Worm (Caenorhabditis elegans) whole organism, L1 larva: ENCODE data around the gene Y41D4B.15.

Experiments
- C34B4.2 ChIP-seq: sonication (generic microtip); optimal IDR thresholded peaks from 2 replicates; lab custom pipeline; 2017; ENCODE audit warnings: mild to moderate bottlenecking, missing genetic modification characterization, missing compliant biosample characterization
- aha-1 ChIP-seq: fragments of 150-350 bp; optimal IDR thresholded peaks from 2 replicates; lab custom pipeline; 2014; ENCODE audit warnings: missing biosample characterization, missing genetic modification characterization
- alr-1 ChIP-seq: fragments of 200-800 bp; sonication (Bioruptor generic); optimal IDR thresholded peaks from 2 replicates; lab custom pipeline; 2018; ENCODE audit warnings: borderline replicate concordance, mild to moderate bottlenecking, missing genetic modification characterization, missing compliant biosample characterization
- aly-2 ChIP-seq: fragments of 150-350 bp; optimal IDR thresholded peaks from 2 replicates; lab custom pipeline; 2014; ENCODE audit warnings: missing biosample characterization, missing genetic modification characterization
- ama-1 ChIP-seq: fragments of 150-350 bp; optimal IDR thresholded peaks from 2 replicates; lab custom pipeline; 2014
- ceh-8 ChIP-seq: fragments of 200-800 bp; sonication (Bioruptor generic); optimal IDR thresholded peaks from 2 replicates; lab custom pipeline; 2018; ENCODE audit warnings: mild to moderate bottlenecking, missing genetic modification characterization, moderate library complexity, missing compliant biosample characterization
- ceh-82 ChIP-seq, 3 experiments: fragments of 150-350 bp in 1 of 3; sonication (generic microtip) in 2 of 3; optimal IDR thresholded peaks; 2 replicates each; lab custom pipeline; 2014 to 2017; ENCODE audit warnings: missing biosample characterization in 3 of 3, missing genetic modification characterization in 3 of 3
- dpl-1 ChIP-seq, 3 experiments: fragments of 150-350 bp in 2 of 3; sonication (generic microtip) in 1 of 3; optimal IDR thresholded peaks; 2 replicates each; lab custom pipeline; 2014 to 2017; ENCODE audit warnings: missing biosample characterization in 3 of 3, missing genetic modification characterization in 3 of 3, missing genetic modification reagents in 3 of 3
- efl-1 ChIP-seq, 4 experiments: fragments of 150-350 bp; optimal IDR thresholded peaks in 3 of 4; peaks in 1 of 4; 1 replicate in 1 of 4; 2 replicates in 3 of 4; lab custom pipeline; 2014; ENCODE audit warnings: missing biosample characterization in 2 of 4, missing genetic modification characterization in 2 of 4, missing genetic modification reagents in 2 of 4
- elt-2 ChIP-seq: sonication (generic microtip); optimal IDR thresholded peaks from 2 replicates; lab custom pipeline; 2016; ENCODE audit warnings: missing genetic modification characterization, mild to moderate bottlenecking, inconsistent platforms, missing compliant biosample characterization, missing genetic modification reagents
- elt-3 ChIP-seq, 6 experiments: fragments of 150-350 bp in 1 of 6; sonication (generic microtip); optimal IDR thresholded peaks; 2 replicates each; lab custom pipeline; 2017 to 2018; ENCODE audit warnings: missing biosample characterization in 6 of 6, missing genetic modification characterization in 6 of 6, inconsistent platforms in 1 of 6
- ets-5 ChIP-seq: fragments of 200-800 bp; sonication (Bioruptor generic); IDR thresholded peaks from 2 replicates; pipeline ENCODE4 v1.3.6; 2022; ENCODE audit warnings: missing genetic modification characterization, missing compliant biosample characterization
- fos-1 ChIP-seq: fragments of 150-350 bp; optimal IDR thresholded peaks from 2 replicates; lab custom pipeline; 2014; ENCODE audit warnings: missing biosample characterization, missing genetic modification characterization
- isw-1 ChIP-seq: fragments of 200-800 bp; sonication (Bioruptor generic); IDR thresholded peaks from 2 replicates; pipeline ENCODE4 v1.3.6; 2022; ENCODE audit warnings: missing genetic modification characterization, missing compliant biosample characterization
- jun-1 ChIP-seq: fragments of 150-350 bp; optimal IDR thresholded peaks from 2 replicates; lab custom pipeline; 2014; ENCODE audit warnings: missing biosample characterization, missing genetic modification reagents, missing genetic modification characterization
- lin-14 ChIP-seq: fragments of 200-800 bp; sonication (Bioruptor generic); optimal IDR thresholded peaks from 2 replicates; lab custom pipeline; 2018; ENCODE audit warnings: mild to moderate bottlenecking, missing genetic modification characterization, moderate library complexity, missing compliant biosample characterization
- lin-15B ChIP-seq: fragments of 150-350 bp; sonication (generic microtip); optimal IDR thresholded peaks from 3 replicates; lab custom pipeline; 2014; ENCODE audit warnings: missing biosample characterization, missing genetic modification characterization
- lin-35 ChIP-seq, 2 experiments: fragments of 150-350 bp; optimal IDR thresholded peaks; 2 replicates each; lab custom pipeline; 2014; ENCODE audit warnings: missing biosample characterization in 2 of 2, missing genetic modification characterization in 2 of 2, missing genetic modification reagents in 2 of 2
- lsy-2 ChIP-seq, 2 experiments: fragments of 150-350 bp; optimal IDR thresholded peaks; 2 replicates each; lab custom pipeline; 2014; ENCODE audit warnings: missing biosample characterization in 2 of 2, missing genetic modification characterization in 2 of 2
- mdl-1 ChIP-seq, 2 experiments: fragments of 150-350 bp; optimal IDR thresholded peaks; 2 replicates each; lab custom pipeline; 2014 to 2017; ENCODE audit warnings: missing biosample characterization in 2 of 2, missing genetic modification characterization in 2 of 2, inconsistent platforms in 1 of 2
- mef-2 ChIP-seq: fragments of 150-350 bp; optimal IDR thresholded peaks from 2 replicates; lab custom pipeline; 2014; ENCODE audit warnings: missing biosample characterization, missing genetic modification characterization
- nhr-11 ChIP-seq: fragments of 150-350 bp; optimal IDR thresholded peaks from 2 replicates; lab custom pipeline; 2014; ENCODE audit warnings: missing biosample characterization, missing genetic modification characterization
- nhr-19 ChIP-seq: fragments of 200-800 bp; sonication (Bioruptor generic); conservative IDR thresholded peaks from 2 replicates; pipeline ENCODE4 v1.3.6; 2022; ENCODE audit warnings: missing genetic modification characterization, missing compliant biosample characterization
- nhr-84 ChIP-seq: sonication (generic microtip); optimal IDR thresholded peaks from 2 replicates; lab custom pipeline; 2017; ENCODE audit warnings: missing biosample characterization, missing genetic modification characterization
- nhr-85 ChIP-seq: sonication (generic microtip); peaks from one replicate; lab custom pipeline; 2016; ENCODE audit warnings: missing genetic modification characterization, inconsistent platforms, missing compliant biosample characterization
- pag-3 ChIP-seq: sonication (generic microtip); optimal IDR thresholded peaks from 2 replicates; lab custom pipeline; 2017; ENCODE audit warnings: missing genetic modification characterization, mild to moderate bottlenecking, missing compliant biosample characterization, antibody characterized with exemption, borderline replicate concordance; ENCODE audit not compliant: insufficient read depth
- pax-3 ChIP-seq: fragments of 200-800 bp; sonication (Bioruptor generic); optimal IDR thresholded peaks from 2 replicates; lab custom pipeline; 2018; ENCODE audit warnings: mild to moderate bottlenecking, missing genetic modification characterization, moderate library complexity, missing compliant biosample characterization
- rnt-1 ChIP-seq: sonication (generic microtip); optimal IDR thresholded peaks from 2 replicates; lab custom pipeline; 2016; ENCODE audit warnings: mild to moderate bottlenecking, missing genetic modification characterization, moderate library complexity, missing compliant biosample characterization
- snpc-4 ChIP-seq: fragments of 150-350 bp; optimal IDR thresholded peaks from 2 replicates; lab custom pipeline; 2014; ENCODE audit warnings: missing biosample characterization, missing genetic modification characterization
- unc-98 ChIP-seq: fragments of 200-800 bp; sonication (Bioruptor generic); IDR thresholded peaks from 2 replicates; pipeline ENCODE4 v1.3.6; 2022; ENCODE audit warnings: missing genetic modification characterization, missing compliant biosample characterization
- vab-15 ChIP-seq: sonication (generic microtip); optimal IDR thresholded peaks from 2 replicates; lab custom pipeline; 2017; ENCODE audit warnings: missing genotype, mild to moderate bottlenecking, missing genetic modification characterization, missing compliant biosample characterization
- zag-1 ChIP-seq: fragments of 150-350 bp; optimal IDR thresholded peaks from 2 replicates; lab custom pipeline; 2014; ENCODE audit warnings: missing biosample characterization, missing genetic modification characterization
- ztf-4 ChIP-seq: fragments of 150-350 bp; optimal IDR thresholded peaks from 2 replicates; lab custom pipeline; 2014; ENCODE audit warnings: missing biosample characterization, missing genetic modification characterization

Y41D4B.15 gene

ce11 chrIV:1549095-1550093 is 14.5 kb upstream of the Y41D4B.15 start:
- TF ChIP-seq ceh-8 (peak; percentile 72), nhr-84 (tag; lab: Kevin White, UChicago) (no peak), ama-1 (peak; percentile 82), nhr-85 (tag; lab: Kevin White, UChicago) (peak; percentile 71), rnt-1 (tag; lab: Kevin White, UChicago) (peak; percentile 2), mef-2 (tag; lab: Kevin White, UChicago) (no peak), elt-3 (tag; optimal IDR thresholded peaks at IDR 0.05; lab: Kevin White, UChicago) (no peak), aha-1 (no peak)

- TF ChIP-seq lin-15B (tag; lab: Kevin White, UChicago) = no peak
- TF ChIP-seq alr-1 = no peak
Observed at ce11 chrIV:1550131-1550530, 13.8 kb upstream of the Y41D4B.15 start, which contains the start of gene C34H4.5. TSS of gene C34H4.5 (minus strand) at chrIV:1550231.

ce11 chrIV:1550578-1550977 is 13.3 kb upstream of the Y41D4B.15 start, which contains the start of gene tag-244:
TSS of gene tag-244 (plus strand) at chrIV:1550878.
- TF ChIP-seq pax-3 (tag; lab: Kevin White, UChicago) (no peak), nhr-19 (GFP tag; lab: Robert Waterston, UW) (no peak), lin-35 (GFP tag; optimal IDR thresholded peaks at IDR 0.05; lab: Kevin White, UChicago) (no peak), pag-3 (no peak), lin-14 (GFP tag; lab: Kevin White, UChicago) (no peak), isw-1 (GFP tag; lab: Robert Waterston, UW) (no peak), snpc-4 (tag; lab: Kevin White, UChicago) (no peak), vab-15 (tag; lab: Kevin White, UChicago) (no peak), ceh-82 (tag; optimal IDR thresholded peaks at IDR 0.05; lab: Kevin White, UChicago) (no peak), efl-1 (optimal IDR thresholded peaks at IDR 0.05; lab: Kevin White, UChicago) (no peak), efl-1 (GFP tag; optimal IDR thresholded peaks at IDR 0.05 in 1 of 2; lab: Kevin White, UChicago) (no peak), zag-1 (tag; lab: Kevin White, UChicago) (no peak), ama-1 (no peak), unc-98 (no peak), mdl-1 (tag; optimal IDR thresholded peaks at IDR 0.05; lab: Kevin White, UChicago) (no peak), nhr-84 (tag; lab: Kevin White, UChicago) (no peak), aly-2 (no peak)
- TF ChIP-seq, all 84 proteins: peak for 0

- TF ChIP-seq efl-1 (optimal IDR thresholded peaks at IDR 0.05; lab: Kevin White, UChicago) (no peak), efl-1 (GFP tag; optimal IDR thresholded peaks at IDR 0.05 in 1 of 2; lab: Kevin White, UChicago) (peak in 1 of 2 experiments; percentile 11), elt-2 (tag; lab: Kevin White, UChicago) (peak; percentile 35), ets-5 (GFP tag; lab: Robert Waterston, UW) (no peak), lsy-2 (tag; optimal IDR thresholded peaks at IDR 0.05; lab: Kevin White, UChicago) (no peak), nhr-11 (tag; lab: Kevin White, UChicago) (no peak), ztf-4 (tag; lab: Kevin White, UChicago) (no peak), C34B4.2 (tag; lab: Kevin White, UChicago) (no peak), dpl-1 (GFP tag; optimal IDR thresholded peaks at IDR 0.05; lab: Kevin White, UChicago) (no peak), fos-1 (no peak), jun-1 (tag; lab: Kevin White, UChicago) (no peak)
- TF ChIP-seq, all 84 proteins: peak for 2
Observed at ce11 chrIV:1553195-1553918, 10.5 kb upstream of the Y41D4B.15 start, which contains the start of gene C34H4.2. TSS of gene C34H4.2 (plus strand) at chrIV:1553752.
